Worm (Caenorhabditis elegans): ENCODE measurements around the gene R05G9.5.

Gene R05G9.5

DNA sequence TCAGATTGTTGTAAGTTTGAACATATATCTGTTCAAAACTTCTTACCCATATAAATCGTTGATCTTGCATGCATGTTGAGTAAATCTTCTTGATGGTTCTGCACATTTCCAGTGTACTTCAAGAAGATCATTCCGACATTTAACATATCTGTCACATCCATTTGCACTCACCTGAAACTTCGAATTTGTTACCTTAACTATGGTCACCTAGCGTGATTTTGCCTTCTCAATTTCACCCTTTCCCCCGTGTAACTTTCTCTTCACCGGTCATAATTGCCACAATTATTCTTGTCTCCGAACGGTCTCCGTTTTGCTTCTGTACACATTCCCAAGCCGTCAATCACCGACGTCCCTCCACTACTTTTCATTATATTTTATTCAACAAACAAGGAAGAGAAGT lies 13.3 kb upstream of the R05G9.5 start:
- TF ChIP-seq ztf-1 (GFP tag; conservative IDR thresholded peaks at IDR 0.05) (no peak), gmeb-1 (tag; optimal IDR thresholded peaks at IDR 0.05) (no peak), aly-2 (tag; optimal IDR thresholded peaks at IDR 0.05) (no peak)

ce11 chrII:6502826-6503225 lies 2.8 kb upstream of the R05G9.5 start, which contains the start of gene R05G9.1:
Gene R05G9.1, plus strand, starts transcription at chrII:6503168.
- no peak for TF ChIP-seq nhr-25 (tag; optimal IDR thresholded peaks at IDR 0.05)
- TF ChIP-seq C34F6.9 (tag; optimal IDR thresholded peaks at IDR 0.05): peak; percentile 35

DNA sequence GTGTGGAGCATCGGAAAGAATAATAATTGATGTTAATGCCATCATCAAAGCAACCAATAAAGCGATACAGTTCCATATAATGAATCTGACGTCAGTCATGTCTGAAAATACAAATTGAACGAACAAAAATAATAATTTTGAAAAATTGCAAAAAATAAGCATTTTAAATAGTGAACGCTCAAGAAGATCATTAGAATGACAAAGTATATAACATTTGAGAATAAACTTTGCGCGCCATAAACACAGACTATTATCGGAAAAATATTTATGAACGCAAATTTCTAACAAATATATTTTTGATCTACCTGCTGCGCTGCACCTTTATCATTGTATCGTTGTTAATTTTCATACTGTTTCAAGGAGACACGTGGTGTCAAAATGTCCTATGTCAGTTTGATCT lies 1.4 kb upstream of the R05G9.5 start, which contains the start of gene R05G9.3:
R05G9.3 (minus strand) TSS at position 101 of the 400 bp plus-strand sequence.
- no peak for TF ChIP-seq nhr-129 (tag; optimal IDR thresholded peaks at IDR 0.05)
- no peak for TF ChIP-seq dmd-4 (tag; optimal IDR thresholded peaks at IDR 0.05)
- TF ChIP-seq lin-39 (tag; optimal IDR thresholded peaks at IDR 0.05): no peak
- no peak for TF ChIP-seq ztf-11 (tag; optimal IDR thresholded peaks at IDR 0.05)
- TF ChIP-seq nhr-10 (tag; optimal IDR thresholded peaks at IDR 0.05): no peak
- TF ChIP-seq gmeb-1 (tag; optimal IDR thresholded peaks at IDR 0.05): no peak
- TF ChIP-seq crh-2 (tag; optimal IDR thresholded peaks at IDR 0.05): no peak
- TF ChIP-seq zag-1 (tag; optimal IDR thresholded peaks at IDR 0.05): no peak
- TF ChIP-seq mdl-1 (tag; optimal IDR thresholded peaks at IDR 0.05): no peak
- TF ChIP-seq sma-3 (GFP tag; optimal IDR thresholded peaks at IDR 0.05): no peak
- no peak for TF ChIP-seq Y55F3AM.14 (GFP tag; optimal IDR thresholded peaks at IDR 0.05)
- no peak for TF ChIP-seq unc-39 (tag; optimal IDR thresholded peaks at IDR 0.05)

DNA sequence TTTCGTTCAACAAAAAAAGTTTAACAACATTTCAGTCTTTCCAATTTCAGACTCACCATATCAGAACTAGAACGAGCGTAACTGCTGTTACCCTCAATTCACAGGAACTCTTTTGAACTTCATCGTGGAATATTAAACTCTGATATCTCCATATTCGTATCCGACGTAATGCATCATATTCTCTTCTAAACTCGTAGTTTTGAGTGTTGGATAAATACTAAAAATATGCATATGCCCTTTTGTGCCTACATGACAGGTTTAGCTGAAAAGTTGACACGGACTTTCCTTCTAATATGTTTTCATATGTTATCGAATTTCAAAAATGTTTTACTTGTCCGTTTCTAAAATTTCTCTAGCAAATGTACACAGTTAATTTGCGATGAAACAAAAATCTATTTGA lies 994 bp downstream of the R05G9.5 start, which contains the start of gene twk-49:
twk-49 (minus strand) TSS at position 101 of the 400 bp plus-strand sequence.
- no peak for TF ChIP-seq egl-27 (tag; optimal IDR thresholded peaks at IDR 0.05)
- TF ChIP-seq snpc-4 (tag; optimal IDR thresholded peaks at IDR 0.05): no peak
- TF ChIP-seq ztf-4 (tag; optimal IDR thresholded peaks at IDR 0.05): no peak
- no peak for TF ChIP-seq aly-2 (tag; optimal IDR thresholded peaks at IDR 0.05)
- no peak for TF ChIP-seq lin-39 (tag; optimal IDR thresholded peaks at IDR 0.05)
- TF ChIP-seq nhr-10 (tag; optimal IDR thresholded peaks at IDR 0.05): no peak
- TF ChIP-seq sem-4 (tag; optimal IDR thresholded peaks at IDR 0.05): no peak
- TF ChIP-seq fos-1 (tag; optimal IDR thresholded peaks at IDR 0.05): no peak
- no peak for TF ChIP-seq Y55F3AM.14 (GFP tag; optimal IDR thresholded peaks at IDR 0.05)
- no peak for TF ChIP-seq mab-5 (tag; optimal IDR thresholded peaks at IDR 0.05)
- TF ChIP-seq ztf-1 (GFP tag; conservative IDR thresholded peaks at IDR 0.05): no peak
- TF ChIP-seq unc-62 (GFP tag; optimal IDR thresholded peaks at IDR 0.05): no peak
- no peak for TF ChIP-seq ceh-16 (tag; optimal IDR thresholded peaks at IDR 0.05)
- TF ChIP-seq nhr-11 (tag; optimal IDR thresholded peaks at IDR 0.05): no peak
- no peak for TF ChIP-seq skn-1 (tag; optimal IDR thresholded peaks at IDR 0.05)
- TF ChIP-seq peb-1 (tag; optimal IDR thresholded peaks at IDR 0.05): no peak
- TF ChIP-seq zag-1 (tag; optimal IDR thresholded peaks at IDR 0.05): no peak

DNA sequence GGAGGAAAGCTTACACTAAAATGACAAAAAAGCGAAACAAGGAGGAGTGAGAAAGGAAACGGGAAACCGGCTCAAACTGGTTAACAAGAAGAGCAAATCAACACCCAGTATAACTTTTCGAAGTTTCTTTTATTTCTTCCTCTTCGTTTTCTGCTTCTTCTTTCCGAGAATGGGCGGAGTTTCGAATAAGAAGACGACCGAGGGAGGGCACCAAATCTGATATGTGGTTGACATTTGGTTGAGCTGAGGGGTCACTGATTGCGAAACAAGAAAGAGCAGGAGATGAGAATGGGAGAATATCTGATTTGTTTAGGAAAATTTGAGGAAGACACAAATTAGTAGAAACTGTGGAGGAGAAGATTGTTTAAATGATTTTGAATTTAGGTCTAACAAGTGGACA lies 1.5 kb downstream of the R05G9.5 start:
- TF ChIP-seq lin-11 (tag; optimal IDR thresholded peaks at IDR 0.05) (no peak), sem-4 (tag; optimal IDR thresholded peaks at IDR 0.05) (peak; percentile 37), zag-1 (tag; optimal IDR thresholded peaks at IDR 0.05) (peak; percentile 10)

DNA sequence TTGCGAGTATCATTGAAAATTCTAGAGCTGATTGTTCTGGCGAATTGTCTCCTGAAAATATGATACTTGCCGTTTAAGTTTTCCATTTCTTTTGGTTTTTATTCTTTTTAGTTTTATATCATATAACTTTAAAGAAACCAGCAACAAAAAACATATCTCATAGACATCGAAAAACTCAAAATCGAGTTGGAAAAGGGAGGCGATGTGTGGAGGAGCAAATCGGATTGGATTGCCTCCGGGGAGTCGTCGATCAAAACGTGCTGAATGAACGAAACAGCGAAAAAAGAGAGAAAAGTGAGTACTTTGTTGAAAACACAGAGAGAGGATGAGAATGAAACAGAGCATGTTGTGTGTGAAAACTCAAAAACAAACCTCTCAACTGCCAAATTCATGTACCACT lies 2.9 kb downstream of the R05G9.5 start:
- TF ChIP-seq lsy-2 (tag; optimal IDR thresholded peaks at IDR 0.05) (peak in 1 of 2 experiments; percentile 22), F13H6.1 (tag; optimal IDR thresholded peaks at IDR 0.05) (no peak), crh-2 (tag; optimal IDR thresholded peaks at IDR 0.05) (no peak)

ce11 chrII:6496496-6496895 lies 3.6 kb downstream of the R05G9.5 start:
- no peak for TF ChIP-seq blmp-1 (tag; optimal IDR thresholded peaks at IDR 0.05; ENCODE audit: insufficient read depth)
- TF ChIP-seq nhr-11 (tag; optimal IDR thresholded peaks at IDR 0.05): no peak
- no peak for TF ChIP-seq lin-13 (GFP tag; optimal IDR thresholded peaks at IDR 0.05)
- TF ChIP-seq ceh-82 (tag; optimal IDR thresholded peaks at IDR 0.05): no peak
- TF ChIP-seq nhr-12 (tag; optimal IDR thresholded peaks at IDR 0.05): no peak
- no peak for TF ChIP-seq Y55F3AM.14 (GFP tag; optimal IDR thresholded peaks at IDR 0.05)
- no peak for TF ChIP-seq nhr-23 (tag; optimal IDR thresholded peaks at IDR 0.05)
- no peak for TF ChIP-seq elt-3 (tag; optimal IDR thresholded peaks at IDR 0.05)
- TF ChIP-seq ztf-1 (GFP tag; conservative IDR thresholded peaks at IDR 0.05): no peak
- no peak for TF ChIP-seq nhr-25 (tag; optimal IDR thresholded peaks at IDR 0.05)
- TF ChIP-seq ztf-11 (tag; optimal IDR thresholded peaks at IDR 0.05): no peak
- no peak for TF ChIP-seq egl-27 (tag; optimal IDR thresholded peaks at IDR 0.05)
- TF ChIP-seq unc-62 (GFP tag; optimal IDR thresholded peaks at IDR 0.05): no peak
- no peak for TF ChIP-seq snpc-4 (tag; optimal IDR thresholded peaks at IDR 0.05)
- TF ChIP-seq gmeb-1 (tag; optimal IDR thresholded peaks at IDR 0.05): no peak
- no peak for TF ChIP-seq nhr-237 (tag; optimal IDR thresholded peaks at IDR 0.05)
- no peak for TF ChIP-seq lin-11 (tag; optimal IDR thresholded peaks at IDR 0.05)
- no peak for TF ChIP-seq aly-2 (tag; optimal IDR thresholded peaks at IDR 0.05)
- no peak for TF ChIP-seq R02D3.7 (tag; optimal IDR thresholded peaks at IDR 0.05)
